Fruit fly (Drosophila melanogaster): ENCODE data around the gene emb.

Gene emb

DNA sequence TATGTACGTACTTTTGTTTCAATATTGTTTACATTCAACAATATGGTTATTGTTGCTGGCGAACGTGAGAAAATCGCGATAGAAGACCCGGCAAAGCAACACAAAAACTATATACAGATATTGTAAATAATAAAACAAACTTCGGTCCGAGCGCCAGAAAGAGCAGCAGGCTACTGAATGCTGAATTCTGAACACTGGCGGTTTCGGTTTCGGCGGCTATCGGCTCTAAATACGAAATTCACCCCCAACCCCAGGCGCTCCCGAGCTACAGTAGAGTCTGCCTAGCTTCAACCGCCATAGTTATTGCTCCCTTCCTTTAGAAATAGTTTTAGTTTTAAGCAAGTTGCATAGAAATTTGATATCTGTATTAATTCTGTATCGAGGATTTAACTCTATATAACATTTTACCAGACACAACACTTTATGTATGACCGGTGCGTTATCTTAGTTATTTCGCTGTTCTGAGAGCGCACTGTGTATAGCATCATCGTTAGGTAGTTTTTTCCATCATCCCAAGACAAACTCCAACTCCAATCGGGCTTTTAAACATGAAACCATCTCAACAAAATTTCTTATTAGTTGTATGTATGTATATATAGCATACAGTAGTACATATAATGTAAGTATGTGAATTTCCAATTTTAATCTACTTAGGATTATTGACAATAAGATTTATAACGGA, 41.0 kb upstream of the emb start, which contains the start of gene CG7627 (continued):
- TF ChIP-seq CG12219 (GFP tag; optimal IDR thresholded peaks at IDR 0.05) (peak; percentile 73), trem (tag; optimal IDR thresholded peaks at IDR 0.05) (peak; percentile 25), CG14050 (GFP tag; IDR thresholded peaks at IDR 0.05) (peak; percentile 52; the same call in 2 of the 3 replicates), CG14860 (GFP tag; IDR thresholded peaks at IDR 0.05; ENCODE audit: partially characterized antibody) (no peak), HmgZ (tag; optimal IDR thresholded peaks at IDR 0.05) (peak; percentile 46), E2f2 (GFP tag; IDR thresholded peaks at IDR 0.05) (no peak), rib (GFP tag; IDR thresholded peaks at IDR 0.05) (peak; percentile 57; the same call in 1 of the 2 replicates), ap (GFP tag; IDR thresholded peaks at IDR 0.05) (0 out of 2 replicates have a peak, but pooled peaks have one; percentile 51), CG10366 (GFP tag; IDR thresholded peaks at IDR 0.05) (peak; percentile 73), CG12744 (GFP tag; optimal IDR thresholded peaks at IDR 0.05) (peak; percentile 6), tna (GFP tag; IDR thresholded peaks at IDR 0.05; ENCODE audit: partially characterized antibody) (no peak), CG4820 (GFP tag; optimal IDR thresholded peaks at IDR 0.05) (peak; percentile 72), pb (GFP tag; optimal IDR thresholded peaks at IDR 0.05) (peak; percentile 67), corto (GFP tag; optimal IDR thresholded peaks at IDR 0.05) (no peak), HmgD (GFP tag; optimal IDR thresholded peaks at IDR 0.05) (peak; percentile 65), pzg (GFP tag; optimal IDR thresholded peaks at IDR 0.05) (peak; percentile 9), Lim3 (GFP tag; IDR thresholded peaks at IDR 0.05) (no peak), Ets97D (GFP tag; optimal IDR thresholded peaks at IDR 0.05) (peak; percentile 42), amos (GFP tag; IDR thresholded peaks at IDR 0.05; ENCODE audit: partially characterized antibody) (peak; percentile 27; the same call in 1 of the 2 replicates), CG1529 (GFP tag; optimal IDR thresholded peaks at IDR 0.05) (peak; percentile 20), CG10274 (GFP tag; optimal IDR thresholded peaks at IDR 0.05) (no peak), CG5180 (GFP tag; optimal IDR thresholded peaks at IDR 0.05) (peak; percentile 58), B-H2 (GFP tag; optimal IDR thresholded peaks at IDR 0.05) (peak; percentile 70), Rfx (GFP tag; IDR thresholded peaks at IDR 0.05) (peak; percentile 87), jing (GFP tag; optimal IDR thresholded peaks at IDR 0.05) (peak; percentile 13), PHDP (tag; optimal IDR thresholded peaks at IDR 0.05) (peak; percentile 68), Chrac-16 (GFP tag; optimal IDR thresholded peaks at IDR 0.05) (peak; percentile 62), abd-A (tag; optimal IDR thresholded peaks at IDR 0.05) (peak; percentile 2), ken (GFP tag; IDR thresholded peaks at IDR 0.05) (0 out of 3 replicates have a peak, but pooled peaks have one; percentile 53), gt (GFP tag; IDR thresholded peaks at IDR 0.05) (no peak), Scr (GFP tag; IDR thresholded peaks at IDR 0.05; ENCODE audit: partially characterized antibody) (0 out of 2 replicates have a peak, but pooled peaks have one; percentile 26), disco-r (GFP tag; optimal IDR thresholded peaks at IDR 0.05) (peak; percentile 74), CG30431 (GFP tag; optimal IDR thresholded peaks at IDR 0.05) (peak; percentile 11), Nf-YA (GFP tag; IDR thresholded peaks at IDR 0.05) (peak; percentile 53; the same call in 1 of the 2 replicates), jigr1 (GFP tag; IDR thresholded peaks at IDR 0.05) (peak; percentile 40; the same call in 1 of the 3 replicates), trh (GFP tag; optimal IDR thresholded peaks at IDR 0.05) (peak; percentile 34), crol (GFP tag; IDR thresholded peaks at IDR 0.05) (no peak), sens (GFP tag) (peak; percentile 96), CG11723 (GFP tag; optimal IDR thresholded peaks at IDR 0.05) (peak; percentile 50), Hr39 (optimal IDR thresholded peaks at IDR 0.05) (no peak), CG2889 (GFP tag; IDR thresholded peaks at IDR 0.05) (peak; percentile 50; the same call in 1 of the 3 replicates), CG12391 (tag; optimal IDR thresholded peaks at IDR 0.05) (peak; percentile 77), CG2116 (GFP tag; optimal IDR thresholded peaks at IDR 0.05) (peak; percentile 17), her (GFP tag; optimal IDR thresholded peaks at IDR 0.05) (peak; percentile 70), NC2α (GFP tag; optimal IDR thresholded peaks at IDR 0.05) (peak; percentile 12), croc (GFP tag; conservative IDR thresholded peaks at IDR 0.05) (peak; percentile 69), CG14710 (tag; optimal IDR thresholded peaks at IDR 0.05) (peak; percentile 51), CG12299 (tag; optimal IDR thresholded peaks at IDR 0.05) (peak; percentile 71), MESR4 (GFP tag; optimal IDR thresholded peaks at IDR 0.05) (no peak), CG7839 (tag; optimal IDR thresholded peaks at IDR 0.05) (peak; percentile 80)
